Worm (Caenorhabditis elegans) whole organism, midembryonic: ENCODE measurements around the gene rme-4.

Source experiments
- flt-1 ChIP-seq: fragments of 200-800 bp; sonication (Bioruptor generic); IDR thresholded peaks from 2 replicates; pipeline ENCODE4 v1.3.6; 2022; ENCODE audit warnings: missing genetic modification characterization, missing compliant biosample characterization
- med-1 ChIP-seq: sonication (generic microtip); optimal IDR thresholded peaks from 2 replicates; lab custom pipeline; 2017; ENCODE audit warnings: missing genetic modification characterization, mild to moderate bottlenecking, missing compliant biosample characterization, antibody characterized with exemption, missing genetic modification reagents; ENCODE audit not compliant: insufficient read depth
- ztf-23 ChIP-seq: fragments of 200-800 bp; sonication (Bioruptor generic); IDR thresholded peaks from 2 replicates; pipeline ENCODE4 v1.3.6; 2022; ENCODE audit warnings: missing genetic modification reagents, missing genetic modification characterization, missing compliant biosample characterization
- ztf-29 ChIP-seq: fragments of 200-800 bp; sonication (Bioruptor generic); IDR thresholded peaks from 2 replicates; pipeline ENCODE4 v1.3.6; 2022; ENCODE audit warnings: missing genetic modification reagents, missing genetic modification characterization, missing compliant biosample characterization

ce11 chrX:10379678-10380077, at the start of gene rme-4:
- no peak for TF ChIP-seq ztf-23 (GFP tag; lab: Robert Waterston, UW)
- no peak for TF ChIP-seq flt-1 (GFP tag; lab: Robert Waterston, UW)
- TF ChIP-seq med-1 (GFP tag; lab: Kevin White, UChicago): no peak
- TF ChIP-seq ztf-29 (GFP tag; lab: Robert Waterston, UW): no peak
